Worm (Caenorhabditis elegans) whole organism, mixed stage, embryonic: Measurements from ENCODE around the gene F33H12.7.
"Not testable (repeated sequence)": the region's sequence is repeated elsewhere in the genome, so short reads cannot be mapped to it uniquely, and the experiment has no call there.

Source experiments
- M03D4.4 ChIP-seq: sonication (generic microtip); optimal IDR thresholded peaks from 2 replicates; lab custom pipeline; 2017; ENCODE audit warnings: mild to moderate bottlenecking, missing genetic modification characterization, missing compliant biosample characterization
- bed-3 ChIP-seq: fragments of 200-800 bp; sonication (Bioruptor generic); optimal IDR thresholded peaks from 3 replicates; lab custom pipeline; 2018; ENCODE audit warnings: mild to moderate bottlenecking, missing genetic modification characterization, moderate library complexity, missing compliant biosample characterization
- blmp-1 ChIP-seq: fragments of 150-350 bp; optimal IDR thresholded peaks from 2 replicates; lab custom pipeline; 2014; ENCODE audit warnings: missing biosample characterization, missing genetic modification characterization
- ceh-39 ChIP-seq: fragments of 150-350 bp; optimal IDR thresholded peaks from 2 replicates; lab custom pipeline; 2014; ENCODE audit warnings: missing biosample characterization, missing genetic modification characterization
- ceh-43 ChIP-seq: fragments of 200-800 bp; sonication (Bioruptor generic); optimal IDR thresholded peaks from 2 replicates; lab custom pipeline; 2018; ENCODE audit warnings: mild to moderate bottlenecking, missing genetic modification characterization, moderate library complexity, missing compliant biosample characterization
- ceh-83 ChIP-seq: fragments of 200-800 bp; sonication (Bioruptor generic); optimal IDR thresholded peaks from 2 replicates; lab custom pipeline; 2018; ENCODE audit warnings: mild to moderate bottlenecking, missing genetic modification characterization, missing compliant biosample characterization
- cnd-1 ChIP-seq: fragments of 200-800 bp; sonication (Bioruptor generic); optimal IDR thresholded peaks from 2 replicates; lab custom pipeline; 2018; ENCODE audit warnings: mild to moderate bottlenecking, missing genetic modification characterization, missing compliant biosample characterization
- drap-1 ChIP-seq: fragments of 200-800 bp; sonication (Bioruptor generic); optimal IDR thresholded peaks from 3 replicates; lab custom pipeline; 2018; ENCODE audit warnings: mild to moderate bottlenecking, missing genetic modification characterization, missing compliant biosample characterization
- flh-1 ChIP-seq: fragments of 200-800 bp; sonication (Bioruptor generic); optimal IDR thresholded peaks from 2 replicates; lab custom pipeline; 2018; ENCODE audit warnings: mild to moderate bottlenecking, missing genetic modification characterization, moderate library complexity, missing compliant biosample characterization
- ham-2 ChIP-seq: fragments of 200-800 bp; sonication (Bioruptor generic); optimal IDR thresholded peaks from 2 replicates; lab custom pipeline; 2018; ENCODE audit warnings: mild to moderate bottlenecking, missing genetic modification characterization, missing compliant biosample characterization
- hlh-1 ChIP-seq: fragments of 150-350 bp; optimal IDR thresholded peaks from 2 replicates; lab custom pipeline; 2014; ENCODE audit warnings: missing biosample characterization, missing genetic modification reagents, missing genetic modification characterization
- lin-32 ChIP-seq: fragments of 200-800 bp; sonication (Bioruptor generic); optimal IDR thresholded peaks from 2 replicates; lab custom pipeline; 2018; ENCODE audit warnings: mild to moderate bottlenecking, missing genetic modification characterization, missing compliant biosample characterization
- lsy-2 ChIP-seq: fragments of 150-350 bp; optimal IDR thresholded peaks from 2 replicates; lab custom pipeline; 2014; ENCODE audit warnings: missing biosample characterization, missing genetic modification characterization
- mep-1 ChIP-seq: fragments of 150-350 bp; optimal IDR thresholded peaks from 2 replicates; lab custom pipeline; 2017; ENCODE audit warnings: missing biosample characterization, missing genetic modification reagents, missing genetic modification characterization, inconsistent platforms
- mls-2 ChIP-seq: sonication (generic microtip); optimal IDR thresholded peaks from 2 replicates; lab custom pipeline; 2016; ENCODE audit warnings: mild to moderate bottlenecking, missing genetic modification characterization, moderate library complexity, missing compliant biosample characterization
- nhr-12 ChIP-seq: fragments of 150-350 bp; optimal IDR thresholded peaks from 2 replicates; lab custom pipeline; 2014; ENCODE audit warnings: missing biosample characterization, missing genetic modification characterization
- nhr-2 ChIP-seq: fragments of 150-350 bp; optimal IDR thresholded peaks from 2 replicates; lab custom pipeline; 2014; ENCODE audit warnings: missing biosample characterization, missing genetic modification characterization
- nhr-237 ChIP-seq: fragments of 150-350 bp; optimal IDR thresholded peaks from 2 replicates; lab custom pipeline; 2014; ENCODE audit warnings: missing biosample characterization, missing genetic modification characterization
- nhr-28 ChIP-seq: fragments of 150-350 bp; optimal IDR thresholded peaks from 2 replicates; lab custom pipeline; 2014; ENCODE audit warnings: missing biosample characterization, missing genetic modification characterization
- nhr-76 ChIP-seq: sonication (generic microtip); optimal IDR thresholded peaks from 2 replicates; lab custom pipeline; 2017; ENCODE audit warnings: missing biosample characterization, missing genetic modification characterization
- pha-4 ChIP-seq: fragments of 150-350 bp; optimal IDR thresholded peaks from 2 replicates; lab custom pipeline; 2018; ENCODE audit warnings: missing biosample characterization, missing genetic modification reagents, missing genetic modification characterization
- sem-2 ChIP-seq: fragments of 200-800 bp; sonication (Bioruptor generic); optimal IDR thresholded peaks from 2 replicates; lab custom pipeline; 2018; ENCODE audit warnings: mild to moderate bottlenecking, missing genetic modification characterization, missing compliant biosample characterization
- sptf-1 ChIP-seq: sonication (generic microtip); optimal IDR thresholded peaks from 2 replicates; lab custom pipeline; 2017; ENCODE audit warnings: mild to moderate bottlenecking, missing genetic modification characterization, moderate library complexity, missing compliant biosample characterization
- tbx-8 ChIP-seq: fragments of 200-800 bp; sonication (Bioruptor generic); optimal IDR thresholded peaks from 2 replicates; lab custom pipeline; 2018; ENCODE audit warnings: mild to moderate bottlenecking, missing genetic modification characterization, moderate library complexity, missing compliant biosample characterization
- unc-62 ChIP-seq: fragments of 150-350 bp; optimal IDR thresholded peaks from 2 replicates; lab custom pipeline; 2014; ENCODE audit warnings: missing biosample characterization, missing genetic modification reagents, missing genetic modification characterization
- zip-8 ChIP-seq: fragments of 150-350 bp; optimal IDR thresholded peaks from 2 replicates; lab custom pipeline; 2014; ENCODE audit warnings: missing biosample characterization, missing genetic modification characterization
- ztf-11 ChIP-seq: fragments of 150-350 bp; optimal IDR thresholded peaks from 2 replicates; lab custom pipeline; 2014; ENCODE audit warnings: missing biosample characterization, missing genetic modification characterization

Gene F33H12.7

ce11 chrII:2610202-2610912 lies 23.6 kb upstream of the F33H12.7 start, which contains the start of gene sri-38:
sri-38 (plus strand) TSS chrII:2610862.
- TF ChIP-seq unc-62 (GFP tag; lab: Kevin White, UChicago) (no peak), tbx-8 (GFP tag; lab: Kevin White, UChicago) (no peak), ham-2 (GFP tag; lab: Kevin White, UChicago) (no peak), sptf-1 (tag; lab: Kevin White, UChicago) (no peak), ceh-83 (GFP tag; lab: Kevin White, UChicago) (no peak), nhr-2 (no peak), nhr-28 (tag; lab: Kevin White, UChicago) (no peak), drap-1 (GFP tag; lab: Kevin White, UChicago) (no peak), nhr-237 (tag; lab: Kevin White, UChicago) (no peak), ceh-39 (tag; lab: Kevin White, UChicago) (no peak), sem-2 (GFP tag; lab: Kevin White, UChicago) (no peak)

DNA sequence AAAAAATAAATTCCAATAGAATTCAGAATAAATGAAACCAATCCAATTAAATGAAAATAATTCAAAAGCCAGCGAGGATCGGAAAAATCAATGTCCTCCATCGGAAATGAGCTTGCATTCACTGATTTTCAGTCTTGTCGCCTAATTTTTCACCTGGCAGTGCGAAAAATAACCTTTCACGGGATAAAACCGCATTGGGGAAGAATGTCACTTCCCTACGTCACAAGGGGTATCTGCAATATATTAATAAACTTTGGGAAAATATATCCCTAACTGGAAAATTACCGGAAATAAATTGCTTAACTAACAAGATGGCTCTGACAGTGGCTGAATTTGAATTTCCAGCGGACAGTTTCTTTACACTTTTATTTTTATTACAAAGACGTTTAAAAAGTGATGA lies 18.6 kb upstream of the F33H12.7 start, which contains the start of gene sri-77:
Gene sri-77, minus strand, starts transcription at position 101 of the 400 bp plus-strand sequence.
- TF ChIP-seq ceh-39 (tag; lab: Kevin White, UChicago) = no peak
- no peak for TF ChIP-seq ham-2 (GFP tag; lab: Kevin White, UChicago)
- TF ChIP-seq lin-32 (GFP tag; lab: Kevin White, UChicago) = no peak
- no peak for TF ChIP-seq bed-3 (GFP tag; lab: Kevin White, UChicago)
- no peak for TF ChIP-seq nhr-12 (tag; lab: Kevin White, UChicago)
- TF ChIP-seq M03D4.4 (tag; lab: Kevin White, UChicago) = no peak
- TF ChIP-seq nhr-76 (tag; lab: Kevin White, UChicago) = no peak
- no peak for TF ChIP-seq mep-1 (tag; lab: Kevin White, UChicago)
- TF ChIP-seq nhr-28 (tag; lab: Kevin White, UChicago) = no peak
- TF ChIP-seq ztf-11 = no peak
- TF ChIP-seq, all 35 proteins: peak for 0

DNA sequence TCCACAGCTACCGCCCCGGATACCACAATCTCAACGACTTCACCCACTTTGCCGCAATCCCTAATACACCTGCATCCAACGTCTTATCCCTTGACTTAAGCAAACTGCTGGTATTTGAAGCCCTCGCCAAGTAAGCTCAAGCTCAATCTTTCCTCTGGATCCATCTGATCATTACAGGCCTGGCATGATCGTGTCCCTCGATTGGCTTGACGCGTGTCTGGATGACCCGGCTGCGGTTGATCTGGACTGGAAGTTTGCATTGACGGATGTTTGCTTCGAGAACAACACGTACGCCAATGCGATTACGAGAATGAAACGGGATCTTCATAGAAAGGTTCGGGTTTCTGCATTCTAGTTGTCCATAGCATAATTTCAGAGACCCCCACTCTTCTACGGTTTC lies 14.2 kb upstream of the F33H12.7 start:
- TF ChIP-seq lsy-2 (tag; lab: Kevin White, UChicago) = no peak
- TF ChIP-seq mep-1 (tag; lab: Kevin White, UChicago) = no peak
- TF ChIP-seq unc-62 (GFP tag; lab: Kevin White, UChicago) = no peak
- TF ChIP-seq bed-3 (GFP tag; lab: Kevin White, UChicago) = no peak
- TF ChIP-seq pha-4 (tag; lab: Kevin White, UChicago) = no peak
- no peak for TF ChIP-seq zip-8
- no peak for TF ChIP-seq nhr-76 (tag; lab: Kevin White, UChicago)
- no peak for TF ChIP-seq nhr-12 (tag; lab: Kevin White, UChicago)
- no peak for TF ChIP-seq nhr-28 (tag; lab: Kevin White, UChicago)
- TF ChIP-seq tbx-8 (GFP tag; lab: Kevin White, UChicago) = no peak
- no peak for TF ChIP-seq ceh-43 (GFP tag; lab: Kevin White, UChicago)
- TF ChIP-seq hlh-1 (tag; lab: Kevin White, UChicago) = no peak
- no peak for TF ChIP-seq mls-2 (tag; lab: Kevin White, UChicago)
- TF ChIP-seq drap-1 (GFP tag; lab: Kevin White, UChicago) = no peak
- TF ChIP-seq sptf-1 (tag; lab: Kevin White, UChicago) = no peak
- no peak for TF ChIP-seq cnd-1 (tag; lab: Kevin White, UChicago)
- TF ChIP-seq ham-2 (GFP tag; lab: Kevin White, UChicago) = no peak
- no peak for TF ChIP-seq flh-1 (GFP tag; lab: Kevin White, UChicago)

- not testable (repeated sequence) for TF ChIP-seq unc-62 (GFP tag; lab: Kevin White, UChicago); drap-1 (GFP tag; lab: Kevin White, UChicago); blmp-1 (tag; lab: Kevin White, UChicago)
Measured at ce11 chrII:2600176-2600575, 13.5 kb upstream of the F33H12.7 start, which contains the start of gene F33H12.1. F33H12.1 (plus strand) TSS chrII:2600476.

- TF ChIP-seq pha-4 (tag; lab: Kevin White, UChicago) (no peak), mls-2 (tag; lab: Kevin White, UChicago) (no peak), ceh-83 (GFP tag; lab: Kevin White, UChicago) (no peak), blmp-1 (tag; lab: Kevin White, UChicago) (no peak)
Measured at ce11 chrII:2585493-2585892, 1.2 kb downstream of the F33H12.7 start, which contains the start of gene sri-36. sri-36 (minus strand) TSS chrII:2585593.
